Worm (Caenorhabditis elegans) whole organism, L1 larva: ENCODE results near the gene mig-5.

Experiments
- ama-1 ChIP-seq: fragments of 150-350 bp; optimal IDR thresholded peaks from 2 replicates; lab custom pipeline; 2014
- elt-3 ChIP-seq, 6 experiments: fragments of 150-350 bp in 1 of 6; sonication (generic microtip); optimal IDR thresholded peaks; 2 replicates each; lab custom pipeline; 2017 to 2018; ENCODE audit warnings: missing biosample characterization in 6 of 6, missing genetic modification characterization in 6 of 6, inconsistent platforms in 1 of 6
- lin-39 ChIP-seq: fragments of 150-350 bp; optimal IDR thresholded peaks from 2 replicates; lab custom pipeline; 2014; ENCODE audit warnings: missing biosample characterization, missing genetic modification reagents, missing genetic modification characterization
- nhr-237 ChIP-seq: fragments of 150-350 bp; optimal IDR thresholded peaks from 2 replicates; lab custom pipeline; 2014; ENCODE audit warnings: missing biosample characterization, missing genetic modification characterization
- nhr-28 ChIP-seq: fragments of 150-350 bp; optimal IDR thresholded peaks from 2 replicates; lab custom pipeline; 2014; ENCODE audit warnings: missing biosample characterization, missing genetic modification characterization
- swsn-7 ChIP-seq: sonication (generic microtip); optimal IDR thresholded peaks from 2 replicates; lab custom pipeline; 2016; ENCODE audit warnings: missing genetic modification characterization, missing compliant biosample characterization
- ztf-11 ChIP-seq, 2 experiments: sonication (generic microtip); optimal IDR thresholded peaks; 2 replicates each; lab custom pipeline; 2016 to 2017; ENCODE audit warnings: missing genetic modification characterization in 2 of 2, missing biosample characterization in 1 of 2, missing compliant biosample characterization in 1 of 2

ce11 chrII:8226475-8226874, 41.7 kb upstream of the mig-5 start:
- TF ChIP-seq nhr-237 (no peak), ztf-11 (tag; optimal IDR thresholded peaks at IDR 0.05; lab: Kevin White, UChicago) (no peak), ama-1 (lab: Kevin White, UChicago) (no peak), nhr-28 (no peak), swsn-7 (tag; lab: Kevin White, UChicago) (no peak), lin-39 (tag; lab: Kevin White, UChicago) (no peak), elt-3 (tag; optimal IDR thresholded peaks at IDR 0.05; lab: Kevin White, UChicago) (no peak)
